Fruit fly (Drosophila melanogaster) whole organism, embryonic: ENCODE measurements around the gene CG7715.
A peak's percentile ranks its signal among the peaks of the same experiment; 100 is the strongest.

Experiments used
- Antp ChIP-seq: fragments of 200-800 bp; sonication (Bioruptor generic); optimal IDR thresholded peaks from 3 replicates; lab custom pipeline; 2016; ENCODE audit warnings: missing biosample characterization, missing genetic modification characterization
- Atf6 ChIP-seq: fragments of 200-800 bp; sonication (Bioruptor generic); IDR thresholded peaks from 2 replicates; pipeline ENCODE4 v1.3.6; 2022; ENCODE audit warnings: missing biosample characterization, missing genetic modification characterization
- Bgb ChIP-seq: fragments of 200-800 bp; sonication (Bioruptor generic); IDR thresholded peaks from 2 replicates; pipeline ENCODE4 v1.3.6; 2022; ENCODE audit warnings: missing biosample characterization, missing genetic modification characterization; ENCODE audit not compliant: partially characterized antibody
- CG11456 ChIP-seq: fragments of 200-800 bp; sonication (Bioruptor generic); IDR thresholded peaks from 3 replicates; pipeline ENCODE4 v1.3.6; 2022; ENCODE audit warnings: missing biosample characterization, missing genetic modification characterization
- CG11695 ChIP-seq: fragments of 200-800 bp; sonication (Bioruptor generic); IDR thresholded peaks from 3 replicates; pipeline ENCODE4 v1.3.6; 2022; ENCODE audit warnings: missing biosample characterization, missing genetic modification characterization
- CG15073 ChIP-seq: fragments of 200-800 bp; sonication (Bioruptor generic); optimal IDR thresholded peaks from 2 replicates; lab custom pipeline; 2016; ENCODE audit warnings: missing biosample characterization, missing genetic modification characterization
- CG15696 ChIP-seq: fragments of 200-800 bp; sonication (Bioruptor generic); optimal IDR thresholded peaks from 2 replicates; lab custom pipeline; 2019; ENCODE audit warnings: missing biosample characterization, mild to moderate bottlenecking, missing genetic modification characterization, moderate library complexity
- CG1603 ChIP-seq: fragments of 200-800 bp; sonication (Bioruptor generic); optimal IDR thresholded peaks from 2 replicates; lab custom pipeline; 2019; ENCODE audit warnings: missing biosample characterization, mild to moderate bottlenecking, missing genetic modification characterization, moderate library complexity
- CG3995 ChIP-seq: fragments of 200-800 bp; sonication (Bioruptor generic); optimal IDR thresholded peaks from 3 replicates; lab custom pipeline; 2016; ENCODE audit warnings: missing biosample characterization, missing genetic modification characterization
- CG5180 ChIP-seq: fragments of 200-800 bp; sonication (Bioruptor generic); optimal IDR thresholded peaks from 3 replicates; lab custom pipeline; 2017; ENCODE audit warnings: missing biosample characterization, missing genetic modification characterization, mild to moderate bottlenecking, moderate library complexity, missing genetic modification reagents
- CG6654 ChIP-seq: fragments of 200-800 bp; sonication (Bioruptor generic); optimal IDR thresholded peaks from 2 replicates; lab custom pipeline; 2017; ENCODE audit warnings: missing biosample characterization, mild to moderate bottlenecking, missing genetic modification characterization
- CG8290 ChIP-seq, 3 experiments: fragments of 200-800 bp; sonication (Bioruptor generic); optimal IDR thresholded peaks; 2 replicates each; lab custom pipeline; 2016 to 2019; ENCODE audit warnings: missing biosample characterization in 3 of 3, missing genetic modification characterization in 3 of 3, mild to moderate bottlenecking in 2 of 3, moderate library complexity in 1 of 3
- CG8924 ChIP-seq: fragments of 200-800 bp; optimal IDR thresholded peaks from 3 replicates; lab custom pipeline; 2019; ENCODE audit warnings: missing biosample characterization, mild to moderate bottlenecking, missing genetic modification characterization, moderate library complexity
- Dek ChIP-seq: fragments of 200-800 bp; sonication (Bioruptor generic); optimal IDR thresholded peaks from 3 replicates; lab custom pipeline; 2019; ENCODE audit warnings: missing biosample characterization, mild to moderate bottlenecking, missing genetic modification characterization, moderate library complexity
- Dip3 ChIP-seq: fragments of 200-800 bp; sonication (Bioruptor generic); optimal IDR thresholded peaks from 3 replicates; lab custom pipeline; 2016; ENCODE audit warnings: missing biosample characterization, missing genetic modification characterization
- Drgx ChIP-seq: fragments of 200-800 bp; sonication (Bioruptor generic); IDR thresholded peaks from 2 replicates; pipeline ENCODE4 v1.3.6; 2022; ENCODE audit warnings: missing biosample characterization, missing genetic modification characterization
- Gug ChIP-seq: fragments of 200-800 bp; sonication (Bioruptor generic); IDR thresholded peaks from 4 replicates; pipeline ENCODE4 v1.3.6; 2022; ENCODE audit warnings: missing biosample characterization, missing genetic modification characterization
- HHEX ChIP-seq: fragments of 200-800 bp; sonication (Bioruptor generic); optimal IDR thresholded peaks from 3 replicates; lab custom pipeline; 2017; ENCODE audit warnings: missing biosample characterization, mild to moderate bottlenecking, missing genetic modification characterization, missing genetic modification reagents
- HLHmδ ChIP-seq: fragments of 200-800 bp; sonication (Bioruptor generic); optimal IDR thresholded peaks from 2 replicates; lab custom pipeline; 2018; ENCODE audit warnings: missing biosample characterization, mild to moderate bottlenecking, missing genetic modification characterization, moderate library complexity
- Hmr ChIP-seq: fragments of 200-800 bp; sonication (Bioruptor generic); optimal IDR thresholded peaks from 3 replicates; lab custom pipeline; 2017; ENCODE audit warnings: mild to moderate bottlenecking, missing biosample characterization, missing genetic modification reagents, missing genetic modification characterization
- Hr3 ChIP-seq: fragments of 200-800 bp; sonication (Bioruptor generic); optimal IDR thresholded peaks from 3 replicates; lab custom pipeline; 2016; ENCODE audit warnings: missing biosample characterization, missing genetic modification characterization
- Jarid2 ChIP-seq: fragments of 200-800 bp; sonication (Bioruptor generic); optimal IDR thresholded peaks from 3 replicates; lab custom pipeline; 2017; ENCODE audit warnings: mild to moderate bottlenecking, missing biosample characterization, missing genetic modification reagents, missing genetic modification characterization
- Med ChIP-seq: fragments of 200-800 bp; sonication (Bioruptor generic); peaks from one replicate; lab custom pipeline; 2016; ENCODE audit warnings: missing biosample characterization, missing genetic modification characterization, mild to moderate bottlenecking, inconsistent platforms, moderate library complexity
- NK7.1 ChIP-seq: fragments of 200-800 bp; sonication (Bioruptor generic); optimal IDR thresholded peaks from 3 replicates; lab custom pipeline; 2016; ENCODE audit warnings: missing biosample characterization, missing genetic modification characterization
- Sry-δ ChIP-seq: fragments of 200-800 bp; sonication (Bioruptor generic); optimal IDR thresholded peaks from 2 replicates; lab custom pipeline; 2016; ENCODE audit warnings: missing biosample characterization, missing genetic modification characterization
- Ssrp ChIP-seq: fragments of 200-800 bp; sonication (Bioruptor generic); optimal IDR thresholded peaks from 2 replicates; lab custom pipeline; 2018; ENCODE audit warnings: missing biosample characterization, mild to moderate bottlenecking, missing genetic modification characterization, moderate library complexity
- Stat92E ChIP-seq, 3 experiments: fragments of >200 bp in 2 of 3; fragments of 200-800 bp in 1 of 3; sonication (Bioruptor generic) in 1 of 3; optimal IDR thresholded peaks; 2 replicates each; lab custom pipeline; 2017 to 2019; ENCODE audit warnings: missing biosample characterization in 3 of 3, missing genetic modification characterization in 3 of 3, mild to moderate bottlenecking in 1 of 3, moderate library complexity in 1 of 3
- amos ChIP-seq: fragments of 200-800 bp; sonication (Bioruptor generic); IDR thresholded peaks from 2 replicates; pipeline ENCODE4 v1.3.6; 2022; ENCODE audit warnings: missing biosample characterization, missing genetic modification characterization; ENCODE audit not compliant: partially characterized antibody
- bcd ChIP-seq: fragments of 200-800 bp; sonication (Bioruptor generic); optimal IDR thresholded peaks from 2 replicates; lab custom pipeline; 2017; ENCODE audit warnings: missing biosample characterization, mild to moderate bottlenecking, missing genetic modification characterization
- croc ChIP-seq: fragments of 200-800 bp; sonication (Bioruptor generic); conservative IDR thresholded peaks from 3 replicates; pipeline ENCODE4 v1.3.6; 2022; ENCODE audit warnings: missing biosample characterization, missing genetic modification characterization
- dmrt11E ChIP-seq: fragments of 200-800 bp; sonication (Bioruptor generic); optimal IDR thresholded peaks from 3 replicates; lab custom pipeline; 2018; ENCODE audit warnings: missing biosample characterization, mild to moderate bottlenecking, missing genetic modification characterization, moderate library complexity
- grn ChIP-seq: fragments of 200-800 bp; sonication (Bioruptor generic); optimal IDR thresholded peaks from 3 replicates; lab custom pipeline; 2017; ENCODE audit warnings: missing biosample characterization, missing genetic modification characterization
- ind ChIP-seq: fragments of 200-800 bp; sonication (Bioruptor generic); optimal IDR thresholded peaks from 3 replicates; lab custom pipeline; 2016; ENCODE audit warnings: missing biosample characterization, missing genetic modification characterization
- inv ChIP-seq: fragments of 200-800 bp; sonication (Bioruptor generic); IDR thresholded peaks from 2 replicates; pipeline ENCODE4 v1.3.6; 2022; ENCODE audit warnings: missing biosample characterization, missing genetic modification characterization; ENCODE audit not compliant: partially characterized antibody
- ken ChIP-seq: fragments of 200-800 bp; sonication (Bioruptor generic); IDR thresholded peaks from 3 replicates; pipeline ENCODE4 v1.3.6; 2022; ENCODE audit warnings: missing biosample characterization, missing genetic modification characterization
- mirr ChIP-seq: fragments of 200-800 bp; sonication (Bioruptor generic); optimal IDR thresholded peaks from 3 replicates; lab custom pipeline; 2018; ENCODE audit warnings: missing biosample characterization, mild to moderate bottlenecking, missing genetic modification characterization
- nmo ChIP-seq: fragments of 200-800 bp; sonication (Bioruptor generic); optimal IDR thresholded peaks from 2 replicates; lab custom pipeline; 2018; ENCODE audit warnings: missing biosample characterization, mild to moderate bottlenecking, missing genetic modification characterization, moderate library complexity
- odd ChIP-seq: fragments of 200-800 bp; sonication (Bioruptor generic); optimal IDR thresholded peaks from 2 replicates; lab custom pipeline; 2017; ENCODE audit warnings: missing biosample characterization, mild to moderate bottlenecking, missing genetic modification characterization
- phol ChIP-seq: fragments of 200-800 bp; sonication (Bioruptor generic); optimal IDR thresholded peaks from 3 replicates; lab custom pipeline; 2018; ENCODE audit warnings: missing biosample characterization, mild to moderate bottlenecking, missing genetic modification characterization, moderate library complexity
- pita ChIP-seq: fragments of 200-800 bp; sonication (Bioruptor generic); optimal IDR thresholded peaks from 2 replicates; lab custom pipeline; 2017; ENCODE audit warnings: missing biosample characterization, mild to moderate bottlenecking, missing genetic modification characterization
- prd ChIP-seq, 3 experiments: fragments of >200 bp in 2 of 3; fragments of 200-800 bp in 1 of 3; sonication (Bioruptor generic) in 1 of 3; optimal IDR thresholded peaks in 2 of 3; IDR thresholded peaks in 1 of 3; 2 replicates in 2 of 3; 3 replicates in 1 of 3; pipeline versions ENCODE4 v1.3.6 to Lab custom; 2017 to 2022; ENCODE audit warnings: missing biosample characterization in 1 of 3, missing genetic modification characterization in 1 of 3
- row ChIP-seq: fragments of 200-800 bp; sonication (Bioruptor generic); IDR thresholded peaks from 3 replicates; pipeline ENCODE4 v1.3.6; 2022; ENCODE audit warnings: missing biosample characterization, missing genetic modification characterization
- scrt ChIP-seq: fragments of 200-800 bp; sonication (Bioruptor generic); optimal IDR thresholded peaks from 2 replicates; lab custom pipeline; 2018; ENCODE audit warnings: missing biosample characterization, mild to moderate bottlenecking, missing genetic modification characterization, moderate library complexity
- sens ChIP-seq: fragments of 200-800 bp; sonication (Bioruptor generic); peaks from one replicate; lab custom pipeline; 2016; ENCODE audit warnings: missing biosample characterization, missing genetic modification characterization
- slbo ChIP-seq: fragments of 200-800 bp; sonication (Bioruptor generic); IDR thresholded peaks from 2 replicates; pipeline ENCODE4 v1.3.6; 2022; ENCODE audit warnings: missing biosample characterization, missing genetic modification characterization
- slou ChIP-seq: fragments of 200-800 bp; sonication (Bioruptor generic); optimal IDR thresholded peaks from 3 replicates; lab custom pipeline; 2016; ENCODE audit warnings: missing biosample characterization, missing genetic modification characterization
- stwl ChIP-seq: fragments of 200-800 bp; sonication (Bioruptor generic); optimal IDR thresholded peaks from 3 replicates; lab custom pipeline; 2018; ENCODE audit warnings: missing biosample characterization, mild to moderate bottlenecking, missing genetic modification characterization, moderate library complexity
- wdn ChIP-seq: fragments of 200-800 bp; sonication (Bioruptor generic); IDR thresholded peaks from 2 replicates; pipeline ENCODE4 v1.3.6; 2022; ENCODE audit warnings: missing biosample characterization, missing genetic modification characterization
- zen ChIP-seq: fragments of 200-800 bp; sonication (Bioruptor generic); optimal IDR thresholded peaks from 3 replicates; lab custom pipeline; 2018; ENCODE audit warnings: missing biosample characterization, mild to moderate bottlenecking, missing genetic modification characterization, moderate library complexity

Gene CG7715

dm6 chr3R:18738086-18738485 is 9.8 kb upstream of the CG7715 start:
- no peak for TF ChIP-seq ind (GFP tag; lab: Kevin White, UChicago)
- TF ChIP-seq mirr (GFP tag; lab: Kevin White, UChicago): no peak
- peak; percentile 13 for TF ChIP-seq Antp
- TF ChIP-seq HHEX (GFP tag; lab: Kevin White, UChicago): no peak
- TF ChIP-seq HLHmδ (GFP tag; lab: Kevin White, UChicago): no peak
- TF ChIP-seq CG1603: no peak
- no peak for TF ChIP-seq Hr3 (GFP tag; lab: Kevin White, UChicago)
- TF ChIP-seq slbo (GFP tag; lab: Robert Waterston, UW): peak; percentile 41; the same call in 1 of the 2 replicates
- TF ChIP-seq CG15696 (tag; lab: Kevin White, UChicago): peak; percentile 22
- peak; percentile 58 for TF ChIP-seq Med (GFP tag; lab: Kevin White, UChicago)
- TF ChIP-seq Dip3 (GFP tag; lab: Kevin White, UChicago): no peak
- TF ChIP-seq croc (GFP tag; lab: Robert Waterston, UW): no peak
- TF ChIP-seq Drgx (GFP tag; lab: Robert Waterston, UW): no peak
- TF ChIP-seq Atf6 (GFP tag; lab: Robert Waterston, UW): 0 out of 2 replicates have a peak, but pooled peaks have one; percentile 15
- no peak for TF ChIP-seq odd (GFP tag; lab: Kevin White, UChicago)
- TF ChIP-seq prd (optimal IDR thresholded peaks at IDR 0.05; lab: Kevin White, UChicago): no peak
- peak; percentile 51; the same call in 2 of the 3 replicates for TF ChIP-seq prd (GFP tag; IDR thresholded peaks at IDR 0.05; lab: Robert Waterston, UW)
- TF ChIP-seq CG15073 (GFP tag; lab: Kevin White, UChicago): no peak
- peak; percentile 68 for TF ChIP-seq stwl (tag; lab: Kevin White, UChicago)
- TF ChIP-seq pita (GFP tag; lab: Kevin White, UChicago): peak; percentile 21
- TF ChIP-seq NK7.1: no peak
- peak; percentile 74 for TF ChIP-seq sens (GFP tag; lab: Kevin White, UChicago)
- TF ChIP-seq wdn (GFP tag; lab: Robert Waterston, UW): no peak
- peak; percentile 37; the same call in 1 of the 2 replicates for TF ChIP-seq Bgb (GFP tag; lab: Robert Waterston, UW)
- no peak for TF ChIP-seq Jarid2
- peak; percentile 21 for TF ChIP-seq CG3995
- no peak for TF ChIP-seq ken (GFP tag; lab: Robert Waterston, UW)
- TF ChIP-seq row (GFP tag; lab: Robert Waterston, UW): peak; percentile 53
- TF ChIP-seq CG5180 (GFP tag; lab: Kevin White, UChicago): no peak
- TF ChIP-seq Sry-δ (GFP tag; lab: Kevin White, UChicago): peak; percentile 72
- no peak for TF ChIP-seq CG8924 (tag; lab: Kevin White, UChicago)
- peak; percentile 35 for TF ChIP-seq phol
- peak; percentile 53; the same call in 1 of the 3 replicates for TF ChIP-seq CG11456 (GFP tag; lab: Robert Waterston, UW)
- no peak for TF ChIP-seq CG8290 (GFP tag; optimal IDR thresholded peaks at IDR 0.05; lab: Kevin White, UChicago)
- TF ChIP-seq CG8290 (tag; optimal IDR thresholded peaks at IDR 0.05; lab: Kevin White, UChicago): peak in 1 of 2 experiments; percentile 69
- no peak for TF ChIP-seq bcd (GFP tag; lab: Kevin White, UChicago)
- TF ChIP-seq Dek: no peak
- TF ChIP-seq nmo (GFP tag; lab: Kevin White, UChicago): peak; percentile 7
- no peak for TF ChIP-seq slou (GFP tag; lab: Kevin White, UChicago)
- peak; percentile 19; the same call in 1 of the 2 replicates for TF ChIP-seq inv (GFP tag; lab: Robert Waterston, UW)
- peak; percentile 45 for TF ChIP-seq zen
- no peak for TF ChIP-seq dmrt11E
- TF ChIP-seq CG6654 (GFP tag; lab: Kevin White, UChicago): no peak
- TF ChIP-seq grn (GFP tag; lab: Kevin White, UChicago): peak; percentile 32
- TF ChIP-seq Hmr (GFP tag; lab: Kevin White, UChicago): no peak
- peak; percentile 31; the same call in 1 of the 3 replicates for TF ChIP-seq CG11695 (GFP tag; lab: Robert Waterston, UW)
- TF ChIP-seq amos: peak; percentile 46
- TF ChIP-seq Gug (GFP tag; lab: Robert Waterston, UW): peak; percentile 45; the same call in 1 of the 4 replicates
- no peak for TF ChIP-seq Stat92E (GFP tag; optimal IDR thresholded peaks at IDR 0.05; lab: Kevin White, UChicago)
- TF ChIP-seq Ssrp (tag; lab: Kevin White, UChicago): no peak
- TF ChIP-seq scrt: no peak
